Fruit fly (Drosophila melanogaster) whole organism, embryonic: Measurements from ENCODE around the gene CG14664.

Experiments
- CG11093 ChIP-seq: fragments of 200-800 bp; sonication (Bioruptor generic); IDR thresholded peaks from 3 replicates; pipeline ENCODE4 v1.3.6; 2022; ENCODE audit warnings: missing biosample characterization, missing genetic modification characterization
- CG12219 ChIP-seq: fragments of 200-800 bp; sonication (Bioruptor generic); optimal IDR thresholded peaks from 3 replicates; lab custom pipeline; 2018; ENCODE audit warnings: missing biosample characterization, mild to moderate bottlenecking, missing genetic modification characterization
- CG12236 ChIP-seq: fragments of 200-800 bp; sonication (Bioruptor generic); optimal IDR thresholded peaks from 2 replicates; lab custom pipeline; 2016; ENCODE audit warnings: missing biosample characterization, missing genetic modification characterization
- CG12942 ChIP-seq: fragments of 200-800 bp; sonication (Bioruptor generic); optimal IDR thresholded peaks from 3 replicates; lab custom pipeline; 2016; ENCODE audit warnings: missing biosample characterization, missing genetic modification characterization
- CG13287 ChIP-seq: fragments of 200-800 bp; sonication (Bioruptor generic); IDR thresholded peaks from 2 replicates; pipeline ENCODE4 v1.3.6; 2022; ENCODE audit warnings: missing biosample characterization, missing genetic modification characterization; ENCODE audit not compliant: partially characterized antibody
- CG17359 ChIP-seq: fragments of 200-800 bp; sonication (Bioruptor generic); optimal IDR thresholded peaks from 3 replicates; lab custom pipeline; 2018; ENCODE audit warnings: missing biosample characterization, mild to moderate bottlenecking, missing genetic modification characterization, moderate library complexity
- CG17829 ChIP-seq: fragments of 200-800 bp; optimal IDR thresholded peaks from 2 replicates; lab custom pipeline; 2019; ENCODE audit warnings: missing biosample characterization, mild to moderate bottlenecking, missing genetic modification characterization, moderate library complexity
- CG32532 ChIP-seq: fragments of 200-800 bp; sonication (Bioruptor generic); IDR thresholded peaks from 2 replicates; pipeline ENCODE4 v1.3.6; 2022; ENCODE audit warnings: missing biosample characterization, missing genetic modification characterization
- CG34422 ChIP-seq: fragments of 200-800 bp; sonication (Bioruptor generic); IDR thresholded peaks from 3 replicates; pipeline ENCODE4 v1.3.6; 2022; ENCODE audit warnings: missing biosample characterization, missing genetic modification characterization
- CG4404 ChIP-seq: fragments of 200-800 bp; sonication (Bioruptor generic); IDR thresholded peaks from 2 replicates; pipeline ENCODE4 v1.3.6; 2022; ENCODE audit warnings: missing biosample characterization, missing genetic modification characterization
- CG4730 ChIP-seq: fragments of 200-800 bp; sonication (Bioruptor generic); IDR thresholded peaks from 2 replicates; pipeline ENCODE4 v1.3.6; 2022; ENCODE audit warnings: missing biosample characterization, missing genetic modification characterization
- CG6254 ChIP-seq: fragments of 200-800 bp; sonication (Bioruptor generic); optimal IDR thresholded peaks from 3 replicates; lab custom pipeline; 2017; ENCODE audit warnings: mild to moderate bottlenecking, missing biosample characterization, missing genetic modification reagents, missing genetic modification characterization
- CG6683 ChIP-seq: fragments of 200-800 bp; sonication (Bioruptor generic); optimal IDR thresholded peaks from 2 replicates; lab custom pipeline; 2017; ENCODE audit warnings: missing biosample characterization, mild to moderate bottlenecking, missing genetic modification characterization, missing genetic modification reagents
- CG7372 ChIP-seq: fragments of 200-800 bp; sonication (Bioruptor generic); IDR thresholded peaks from 2 replicates; pipeline ENCODE4 v1.3.6; 2022; ENCODE audit warnings: missing biosample characterization, missing genetic modification characterization
- CG8924 ChIP-seq: fragments of 200-800 bp; optimal IDR thresholded peaks from 3 replicates; lab custom pipeline; 2019; ENCODE audit warnings: missing biosample characterization, mild to moderate bottlenecking, missing genetic modification characterization, moderate library complexity
- CG9727 ChIP-seq: fragments of 200-800 bp; sonication (Bioruptor generic); optimal IDR thresholded peaks from 3 replicates; lab custom pipeline; 2017; ENCODE audit warnings: missing biosample characterization, mild to moderate bottlenecking, missing genetic modification characterization
- D19B ChIP-seq: fragments of 200-800 bp; sonication (Bioruptor generic); optimal IDR thresholded peaks from 2 replicates; lab custom pipeline; 2017; ENCODE audit warnings: missing biosample characterization, mild to moderate bottlenecking, missing genetic modification characterization
- Dbx ChIP-seq: fragments of 200-800 bp; sonication (Bioruptor generic); IDR thresholded peaks from 3 replicates; pipeline ENCODE4 v1.3.6; 2022; ENCODE audit warnings: missing biosample characterization, missing genetic modification characterization
- Drgx ChIP-seq: fragments of 200-800 bp; sonication (Bioruptor generic); IDR thresholded peaks from 2 replicates; pipeline ENCODE4 v1.3.6; 2022; ENCODE audit warnings: missing biosample characterization, missing genetic modification characterization
- E2f2 ChIP-seq: fragments of 200-800 bp; sonication (Bioruptor generic); IDR thresholded peaks from 2 replicates; pipeline ENCODE4 v1.3.6; 2022; ENCODE audit warnings: missing biosample characterization, missing genetic modification characterization
- Gug ChIP-seq: fragments of 200-800 bp; sonication (Bioruptor generic); IDR thresholded peaks from 4 replicates; pipeline ENCODE4 v1.3.6; 2022; ENCODE audit warnings: missing biosample characterization, missing genetic modification characterization
- Hr39 ChIP-seq: fragments of >200 bp; optimal IDR thresholded peaks from 2 replicates; lab custom pipeline; 2017
- Hr51 ChIP-seq, 2 experiments: fragments of 200-800 bp; sonication (Bioruptor generic); optimal IDR thresholded peaks; 2 replicates in 1 of 2; 3 replicates in 1 of 2; lab custom pipeline; 2016 to 2018; ENCODE audit warnings: missing biosample characterization in 2 of 2, missing genetic modification characterization in 2 of 2, mild to moderate bottlenecking in 1 of 2, moderate library complexity in 1 of 2
- Jarid2 ChIP-seq: fragments of 200-800 bp; sonication (Bioruptor generic); optimal IDR thresholded peaks from 3 replicates; lab custom pipeline; 2017; ENCODE audit warnings: mild to moderate bottlenecking, missing biosample characterization, missing genetic modification reagents, missing genetic modification characterization
- Med ChIP-seq: fragments of 200-800 bp; sonication (Bioruptor generic); peaks from one replicate; lab custom pipeline; 2016; ENCODE audit warnings: missing biosample characterization, missing genetic modification characterization, mild to moderate bottlenecking, inconsistent platforms, moderate library complexity
- Mes4 ChIP-seq: fragments of 200-800 bp; sonication (Bioruptor generic); optimal IDR thresholded peaks from 2 replicates; lab custom pipeline; 2016; ENCODE audit warnings: missing biosample characterization, missing genetic modification characterization
- Mrtf ChIP-seq: fragments of 200-800 bp; sonication (Bioruptor generic); IDR thresholded peaks from 3 replicates; pipeline ENCODE4 v1.3.6; 2022; ENCODE audit warnings: missing biosample characterization, missing genetic modification characterization
- Nf-YB ChIP-seq: fragments of 200-800 bp; sonication (Bioruptor generic); optimal IDR thresholded peaks from 3 replicates; lab custom pipeline; 2019; ENCODE audit warnings: missing biosample characterization, mild to moderate bottlenecking, missing genetic modification characterization, moderate library complexity
- YL-1 ChIP-seq: fragments of 200-800 bp; sonication (Bioruptor generic); optimal IDR thresholded peaks from 3 replicates; lab custom pipeline; 2017; ENCODE audit warnings: missing biosample characterization, mild to moderate bottlenecking, missing genetic modification characterization
- ac ChIP-seq: fragments of 200-800 bp; sonication (Bioruptor generic); optimal IDR thresholded peaks from 3 replicates; lab custom pipeline; 2017; ENCODE audit warnings: missing biosample characterization, mild to moderate bottlenecking, missing genetic modification characterization
- bab2 ChIP-seq: fragments of 200-800 bp; sonication (Bioruptor generic); optimal IDR thresholded peaks from 2 replicates; lab custom pipeline; 2016; ENCODE audit warnings: missing biosample characterization, missing genetic modification characterization
- br ChIP-seq: fragments of >200 bp; optimal IDR thresholded peaks from 2 replicates; lab custom pipeline; 2017
- cas ChIP-seq: fragments of 200-800 bp; sonication (Bioruptor generic); IDR thresholded peaks from 2 replicates; pipeline ENCODE4 v1.3.6; 2022; ENCODE audit warnings: missing biosample characterization, missing genetic modification characterization
- eve ChIP-seq, 2 experiments: fragments of >200 bp; optimal IDR thresholded peaks; 2 replicates each; lab custom pipeline; 2017; ENCODE audit warnings: missing biosample characterization in 2 of 2, missing genetic modification characterization in 2 of 2
- eyg ChIP-seq: fragments of 200-800 bp; sonication (Bioruptor generic); optimal IDR thresholded peaks from 3 replicates; lab custom pipeline; 2016; ENCODE audit warnings: missing biosample characterization, missing genetic modification characterization
- ftz-f1 ChIP-seq: fragments of 200-800 bp; sonication (Bioruptor generic); optimal IDR thresholded peaks from 2 replicates; lab custom pipeline; 2016; ENCODE audit warnings: missing biosample characterization, missing genetic modification characterization
- gt ChIP-seq: fragments of 200-800 bp; sonication (Bioruptor generic); IDR thresholded peaks from 2 replicates; pipeline ENCODE4 v1.3.6; 2022; ENCODE audit warnings: missing biosample characterization, missing genetic modification characterization
- her ChIP-seq: fragments of 200-800 bp; sonication (Bioruptor generic); optimal IDR thresholded peaks from 2 replicates; lab custom pipeline; 2016; ENCODE audit warnings: missing biosample characterization, missing genetic modification characterization
- lilli ChIP-seq: fragments of 200-800 bp; sonication (Bioruptor generic); optimal IDR thresholded peaks from 3 replicates; lab custom pipeline; 2016; ENCODE audit warnings: missing biosample characterization, missing genetic modification characterization
- nom ChIP-seq: fragments of 200-800 bp; sonication (Bioruptor generic); optimal IDR thresholded peaks from 2 replicates; lab custom pipeline; 2017; ENCODE audit warnings: missing biosample characterization, missing genetic modification characterization, mild to moderate bottlenecking, moderate library complexity, missing genetic modification reagents
- phol ChIP-seq: fragments of 200-800 bp; sonication (Bioruptor generic); optimal IDR thresholded peaks from 3 replicates; lab custom pipeline; 2018; ENCODE audit warnings: missing biosample characterization, mild to moderate bottlenecking, missing genetic modification characterization, moderate library complexity
- prd ChIP-seq, 3 experiments: fragments of >200 bp in 2 of 3; fragments of 200-800 bp in 1 of 3; sonication (Bioruptor generic) in 1 of 3; optimal IDR thresholded peaks in 2 of 3; IDR thresholded peaks in 1 of 3; 2 replicates in 2 of 3; 3 replicates in 1 of 3; pipeline versions ENCODE4 v1.3.6 to Lab custom; 2017 to 2022; ENCODE audit warnings: missing biosample characterization in 1 of 3, missing genetic modification characterization in 1 of 3
- psq ChIP-seq: fragments of 200-800 bp; sonication (Bioruptor generic); optimal IDR thresholded peaks from 2 replicates; lab custom pipeline; 2017; ENCODE audit warnings: missing biosample characterization, missing genetic modification characterization
- rib ChIP-seq: fragments of 200-800 bp; sonication (Bioruptor generic); IDR thresholded peaks from 2 replicates; pipeline ENCODE4 v1.3.6; 2022; ENCODE audit warnings: missing biosample characterization, missing genetic modification characterization
- run ChIP-seq: fragments of 200-800 bp; sonication (Bioruptor generic); optimal IDR thresholded peaks from 3 replicates; lab custom pipeline; 2018; ENCODE audit warnings: missing biosample characterization, mild to moderate bottlenecking, missing genetic modification characterization
- slbo ChIP-seq: fragments of 200-800 bp; sonication (Bioruptor generic); IDR thresholded peaks from 2 replicates; pipeline ENCODE4 v1.3.6; 2022; ENCODE audit warnings: missing biosample characterization, missing genetic modification characterization
- slou ChIP-seq: fragments of 200-800 bp; sonication (Bioruptor generic); optimal IDR thresholded peaks from 3 replicates; lab custom pipeline; 2016; ENCODE audit warnings: missing biosample characterization, missing genetic modification characterization
- sqz ChIP-seq: fragments of 200-800 bp; sonication (Bioruptor generic); optimal IDR thresholded peaks from 3 replicates; lab custom pipeline; 2018; ENCODE audit warnings: missing biosample characterization, mild to moderate bottlenecking, missing genetic modification characterization
- sug ChIP-seq: fragments of 200-800 bp; optimal IDR thresholded peaks from 2 replicates; lab custom pipeline; 2019; ENCODE audit warnings: missing biosample characterization, mild to moderate bottlenecking, missing genetic modification characterization, moderate library complexity
- wor ChIP-seq: fragments of 200-800 bp; sonication (Bioruptor generic); IDR thresholded peaks from 2 replicates; pipeline ENCODE4 v1.3.6; 2022; ENCODE audit warnings: missing biosample characterization, missing genetic modification characterization
- z ChIP-seq: fragments of 200-800 bp; sonication (Bioruptor generic); IDR thresholded peaks from 3 replicates; pipeline ENCODE4 v1.3.6; 2022; ENCODE audit warnings: missing biosample characterization, missing genetic modification characterization

Gene CG14664

DNA sequence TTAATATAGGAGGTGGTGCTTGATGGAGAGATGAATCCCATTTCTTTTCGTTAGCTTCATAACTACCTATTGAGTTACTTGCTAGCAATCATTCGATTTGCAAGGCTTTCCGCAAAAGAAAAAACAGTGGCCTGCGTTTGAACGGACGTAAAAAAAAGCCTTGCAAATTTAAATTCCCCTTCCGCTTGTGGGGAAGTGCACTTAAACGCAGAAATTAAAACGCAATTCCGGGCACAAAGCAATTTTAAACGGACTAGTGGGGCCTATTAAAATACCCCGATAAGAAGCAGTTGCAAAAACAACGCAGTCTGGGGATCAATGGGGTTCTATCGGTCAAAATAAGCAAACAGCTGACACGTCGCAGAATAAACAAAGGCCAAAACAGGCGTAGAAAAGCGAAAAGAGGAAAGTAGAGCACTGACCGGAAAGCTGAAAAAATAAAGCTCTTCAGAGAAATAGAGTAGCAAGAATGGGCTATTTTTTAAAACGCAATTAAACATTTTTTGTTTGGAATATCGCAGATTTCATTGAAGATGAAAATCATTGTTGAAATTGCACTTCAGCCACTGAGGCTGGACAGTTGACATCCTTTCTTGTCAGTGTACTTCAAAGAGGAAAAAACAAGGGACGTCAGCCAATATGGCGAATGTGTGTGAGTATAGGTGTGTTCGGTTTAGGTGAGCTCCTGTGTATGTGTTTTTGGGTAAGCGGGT is 26.7 kb downstream of the CG14664 start (continued):
- no peak for TF ChIP-seq CG13287 (GFP tag; lab: Robert Waterston, UW)
- peak; percentile 13 for TF ChIP-seq lilli
- peak; percentile 27 for TF ChIP-seq sqz (GFP tag; lab: Kevin White, UChicago)
- no peak for TF ChIP-seq CG11093 (GFP tag; lab: Robert Waterston, UW)
- TF ChIP-seq nom, result peak; percentile 7
- no peak for TF ChIP-seq her (GFP tag; lab: Kevin White, UChicago)
- no peak for TF ChIP-seq CG6254
- TF ChIP-seq ftz-f1 (GFP tag; lab: Kevin White, UChicago), result no peak
- TF ChIP-seq CG7372 (GFP tag; lab: Robert Waterston, UW), result no peak
- peak; percentile 46 for TF ChIP-seq Med (GFP tag; lab: Kevin White, UChicago)
- TF ChIP-seq Mrtf (GFP tag; lab: Robert Waterston, UW), result no peak
- TF ChIP-seq bab2 (GFP tag; lab: Kevin White, UChicago), result no peak
- no peak for TF ChIP-seq Jarid2 (GFP tag; lab: Kevin White, UChicago)
- no peak for TF ChIP-seq CG17829 (tag; lab: Kevin White, UChicago)
- TF ChIP-seq phol (tag; lab: Kevin White, UChicago), result peak; percentile 72
- TF ChIP-seq sug (tag; lab: Kevin White, UChicago), result peak; percentile 8
- no peak for TF ChIP-seq E2f2 (GFP tag; lab: Robert Waterston, UW)
- TF ChIP-seq gt (GFP tag; lab: Robert Waterston, UW), result no peak
- peak; percentile 8 for TF ChIP-seq CG9727
- TF ChIP-seq CG34422, result no peak
- TF ChIP-seq Gug, result 0 out of 4 replicates have a peak, but pooled peaks have one; percentile 22
- no peak for TF ChIP-seq D19B
- TF ChIP-seq ac (GFP tag; lab: Kevin White, UChicago), result no peak
- TF ChIP-seq CG6683 (GFP tag; lab: Kevin White, UChicago), result no peak
- TF ChIP-seq eve (GFP tag; optimal IDR thresholded peaks at IDR 0.05; lab: Kevin White, UChicago), result no peak
- TF ChIP-seq Drgx (GFP tag; lab: Robert Waterston, UW), result peak; percentile 46
- no peak for TF ChIP-seq Hr51 (GFP tag; optimal IDR thresholded peaks at IDR 0.05; lab: Kevin White, UChicago)
- no peak for TF ChIP-seq rib (GFP tag; lab: Robert Waterston, UW)
- TF ChIP-seq CG4404, result no peak
- TF ChIP-seq eyg (GFP tag; lab: Kevin White, UChicago), result peak; percentile 2
- TF ChIP-seq cas (GFP tag; lab: Robert Waterston, UW), result no peak
- TF ChIP-seq prd (optimal IDR thresholded peaks at IDR 0.05; lab: Kevin White, UChicago), result no peak
- TF ChIP-seq prd (GFP tag; IDR thresholded peaks at IDR 0.05; lab: Robert Waterston, UW), result peak; percentile 21; the same call in 1 of the 3 replicates
- no peak for TF ChIP-seq CG4730 (GFP tag; lab: Robert Waterston, UW)
- no peak for TF ChIP-seq br
- TF ChIP-seq CG17359 (tag; lab: Kevin White, UChicago), result peak; percentile 21
- TF ChIP-seq CG12236, result no peak
- TF ChIP-seq slbo (GFP tag; lab: Robert Waterston, UW), result no peak
- TF ChIP-seq CG32532 (GFP tag; lab: Robert Waterston, UW), result no peak
- TF ChIP-seq psq (GFP tag; lab: Kevin White, UChicago), result no peak
- TF ChIP-seq Nf-YB, result no peak
- no peak for TF ChIP-seq CG8924 (tag; lab: Kevin White, UChicago)
- no peak for TF ChIP-seq z (GFP tag; lab: Robert Waterston, UW)
- TF ChIP-seq YL-1, result no peak
- TF ChIP-seq CG12942, result no peak
- no peak for TF ChIP-seq Hr39
- no peak for TF ChIP-seq wor (GFP tag; lab: Robert Waterston, UW)
- TF ChIP-seq Dbx, result 0 out of 3 replicates have a peak, but pooled peaks have one; percentile 15
- TF ChIP-seq run, result no peak
- no peak for TF ChIP-seq Mes4 (GFP tag; lab: Kevin White, UChicago)
- TF ChIP-seq slou (GFP tag; lab: Kevin White, UChicago), result no peak
- no peak for TF ChIP-seq CG12219 (GFP tag; lab: Kevin White, UChicago)
